Worm (Caenorhabditis elegans) whole organism, late embryonic: ENCODE results near the gene F20A1.6.

ENCODE experiments used
- C08G9.2 ChIP-seq: sonication (generic microtip); optimal IDR thresholded peaks from 2 replicates; lab custom pipeline; 2016; ENCODE audit warnings: mild to moderate bottlenecking, missing genetic modification characterization, moderate library complexity, missing compliant biosample characterization
- C38D4.7 ChIP-seq: fragments of 200-800 bp; sonication (Bioruptor generic); optimal IDR thresholded peaks from 2 replicates; lab custom pipeline; 2018; ENCODE audit warnings: mild to moderate bottlenecking, missing genetic modification characterization, moderate library complexity, missing compliant biosample characterization
- T23F11.4 ChIP-seq: fragments of 200-800 bp; sonication (Bioruptor generic); optimal IDR thresholded peaks from 2 replicates; lab custom pipeline; 2018; ENCODE audit warnings: mild to moderate bottlenecking, missing genetic modification characterization, missing compliant biosample characterization
- ceh-14 ChIP-seq: sonication (generic microtip); optimal IDR thresholded peaks from 2 replicates; lab custom pipeline; 2016; ENCODE audit warnings: missing genotype, missing genetic modification characterization, missing compliant biosample characterization
- ceh-19 ChIP-seq: fragments of 200-800 bp; sonication (Bioruptor generic); optimal IDR thresholded peaks from 2 replicates; lab custom pipeline; 2018; ENCODE audit warnings: mild to moderate bottlenecking, missing genetic modification characterization, missing compliant biosample characterization
- ceh-2 ChIP-seq: sonication (generic microtip); optimal IDR thresholded peaks from 2 replicates; lab custom pipeline; 2016; ENCODE audit warnings: missing genotype, missing genetic modification characterization, missing compliant biosample characterization
- ceh-22 ChIP-seq: sonication (generic microtip); optimal IDR thresholded peaks from 2 replicates; lab custom pipeline; 2017; ENCODE audit warnings: missing biosample characterization, missing genetic modification characterization
- ceh-24 ChIP-seq: sonication (generic microtip); optimal IDR thresholded peaks from 2 replicates; lab custom pipeline; 2016; ENCODE audit warnings: mild to moderate bottlenecking, missing genetic modification characterization, missing compliant biosample characterization
- ceh-31 ChIP-seq: sonication (generic microtip); optimal IDR thresholded peaks from 2 replicates; lab custom pipeline; 2016; ENCODE audit warnings: missing genetic modification characterization, missing compliant biosample characterization
- ceh-34 ChIP-seq: sonication (generic microtip); optimal IDR thresholded peaks from 2 replicates; lab custom pipeline; 2016; ENCODE audit warnings: mild to moderate bottlenecking, missing genetic modification characterization, missing compliant biosample characterization
- ceh-45 ChIP-seq: fragments of 200-800 bp; sonication (Bioruptor generic); IDR thresholded peaks from 2 replicates; pipeline ENCODE4 v1.3.6; 2022; ENCODE audit warnings: missing genetic modification reagents, missing genetic modification characterization, missing compliant biosample characterization
- ceh-48 ChIP-seq: sonication (generic microtip); optimal IDR thresholded peaks from 2 replicates; lab custom pipeline; 2016; ENCODE audit warnings: missing genetic modification characterization, inconsistent platforms, missing compliant biosample characterization
- ceh-6 ChIP-seq: fragments of 200-800 bp; sonication (Bioruptor generic); optimal IDR thresholded peaks from 2 replicates; lab custom pipeline; 2018; ENCODE audit warnings: mild to moderate bottlenecking, missing genetic modification characterization, missing compliant biosample characterization
- ceh-9 ChIP-seq: sonication (generic microtip); optimal IDR thresholded peaks from 2 replicates; lab custom pipeline; 2016; ENCODE audit warnings: mild to moderate bottlenecking, missing genetic modification characterization, inconsistent platforms, missing compliant biosample characterization
- elt-2 ChIP-seq: sonication (generic microtip); optimal IDR thresholded peaks from 2 replicates; lab custom pipeline; 2016; ENCODE audit warnings: missing genetic modification reagents, missing genetic modification characterization, missing compliant biosample characterization
- ets-4 ChIP-seq: sonication (generic microtip); optimal IDR thresholded peaks from 2 replicates; lab custom pipeline; 2016; ENCODE audit warnings: missing genetic modification characterization, missing compliant biosample characterization
- eyg-1 ChIP-seq: sonication (generic microtip); optimal IDR thresholded peaks from 2 replicates; lab custom pipeline; 2016; ENCODE audit warnings: missing genotype, missing genetic modification characterization, missing compliant biosample characterization
- fax-1 ChIP-seq: sonication (generic microtip); optimal IDR thresholded peaks from 2 replicates; lab custom pipeline; 2016; ENCODE audit warnings: missing genotype, missing genetic modification characterization, missing compliant biosample characterization
- fkh-10 ChIP-seq: fragments of 150-350 bp; optimal IDR thresholded peaks from 2 replicates; lab custom pipeline; 2014; ENCODE audit warnings: missing biosample characterization, missing genetic modification reagents, missing genetic modification characterization
- gmeb-2 ChIP-seq: sonication (generic microtip); optimal IDR thresholded peaks from 2 replicates; lab custom pipeline; 2016; ENCODE audit warnings: missing genetic modification characterization, inconsistent platforms, missing compliant biosample characterization
- hlh-13 ChIP-seq: fragments of 200-800 bp; sonication (Bioruptor generic); optimal IDR thresholded peaks from 2 replicates; lab custom pipeline; 2018; ENCODE audit warnings: mild to moderate bottlenecking, missing genetic modification characterization, missing compliant biosample characterization
- hlh-15 ChIP-seq: sonication (generic microtip); optimal IDR thresholded peaks from 2 replicates; lab custom pipeline; 2016; ENCODE audit warnings: missing genetic modification characterization, missing compliant biosample characterization
- hlh-30 ChIP-seq: sonication (generic microtip); optimal IDR thresholded peaks from 2 replicates; lab custom pipeline; 2017; ENCODE audit warnings: antibody characterized with exemption, missing genetic modification characterization, missing compliant biosample characterization; ENCODE audit not compliant: insufficient read depth
- lin-11 ChIP-seq: fragments of 200-800 bp; sonication (Bioruptor generic); optimal IDR thresholded peaks from 2 replicates; lab custom pipeline; 2018; ENCODE audit warnings: mild to moderate bottlenecking, missing genetic modification characterization, missing compliant biosample characterization
- nhr-11 ChIP-seq: fragments of 150-350 bp; optimal IDR thresholded peaks from 2 replicates; lab custom pipeline; 2014; ENCODE audit warnings: missing biosample characterization, missing genetic modification characterization
- npax-4 ChIP-seq: sonication (generic microtip); optimal IDR thresholded peaks from 2 replicates; lab custom pipeline; 2016; ENCODE audit warnings: missing genetic modification characterization, missing compliant biosample characterization
- odd-2 ChIP-seq: sonication (generic microtip); optimal IDR thresholded peaks from 2 replicates; lab custom pipeline; 2017; ENCODE audit warnings: antibody characterized with exemption, mild to moderate bottlenecking, missing genetic modification characterization, missing compliant biosample characterization
- pag-3 ChIP-seq: sonication (generic microtip); optimal IDR thresholded peaks from 2 replicates; lab custom pipeline; 2016; ENCODE audit warnings: missing compliant biosample characterization, missing genetic modification characterization, borderline replicate concordance
- pat-9 ChIP-seq: fragments of 200-800 bp; sonication (Bioruptor generic); optimal IDR thresholded peaks from 2 replicates; lab custom pipeline; 2018; ENCODE audit warnings: mild to moderate bottlenecking, missing genetic modification characterization, moderate library complexity, missing compliant biosample characterization
- pha-2 ChIP-seq: sonication (generic microtip); optimal IDR thresholded peaks from 2 replicates; lab custom pipeline; 2017; ENCODE audit warnings: mild to moderate bottlenecking, missing genetic modification characterization, missing compliant biosample characterization
- pha-4 ChIP-seq: fragments of 150-350 bp; optimal IDR thresholded peaks from 2 replicates; lab custom pipeline; 2018; ENCODE audit warnings: missing biosample characterization, missing genetic modification reagents, missing genetic modification characterization
- pros-1 ChIP-seq: fragments of 150-350 bp; optimal IDR thresholded peaks from 2 replicates; lab custom pipeline; 2014; ENCODE audit warnings: missing biosample characterization, missing genetic modification reagents, missing genetic modification characterization
- rnt-1 ChIP-seq: sonication (generic microtip); optimal IDR thresholded peaks from 2 replicates; lab custom pipeline; 2016; ENCODE audit warnings: missing genetic modification characterization, missing compliant biosample characterization
- sox-2 ChIP-seq: fragments of 200-800 bp; sonication (Bioruptor generic); IDR thresholded peaks from 2 replicates; pipeline ENCODE4 v1.3.6; 2022; ENCODE audit warnings: missing genetic modification reagents, missing genetic modification characterization, missing compliant biosample characterization
- tbx-2 ChIP-seq: sonication (generic microtip); optimal IDR thresholded peaks from 2 replicates; lab custom pipeline; 2016; ENCODE audit warnings: missing genetic modification characterization, missing compliant biosample characterization
- tbx-7 ChIP-seq: sonication (generic microtip); optimal IDR thresholded peaks from 2 replicates; lab custom pipeline; 2016; ENCODE audit warnings: missing genotype, missing genetic modification characterization, missing compliant biosample characterization
- unc-55 ChIP-seq: sonication (generic microtip); optimal IDR thresholded peaks from 2 replicates; lab custom pipeline; 2017; ENCODE audit warnings: missing biosample characterization, missing genetic modification reagents, missing genetic modification characterization
- unc-86 ChIP-seq: sonication (generic microtip); optimal IDR thresholded peaks from 2 replicates; lab custom pipeline; 2016; ENCODE audit warnings: missing genetic modification characterization, missing compliant biosample characterization
- zip-5 ChIP-seq: sonication (generic microtip); optimal IDR thresholded peaks from 2 replicates; lab custom pipeline; 2016; ENCODE audit warnings: missing genetic modification characterization, missing compliant biosample characterization

Gene F20A1.6

DNA sequence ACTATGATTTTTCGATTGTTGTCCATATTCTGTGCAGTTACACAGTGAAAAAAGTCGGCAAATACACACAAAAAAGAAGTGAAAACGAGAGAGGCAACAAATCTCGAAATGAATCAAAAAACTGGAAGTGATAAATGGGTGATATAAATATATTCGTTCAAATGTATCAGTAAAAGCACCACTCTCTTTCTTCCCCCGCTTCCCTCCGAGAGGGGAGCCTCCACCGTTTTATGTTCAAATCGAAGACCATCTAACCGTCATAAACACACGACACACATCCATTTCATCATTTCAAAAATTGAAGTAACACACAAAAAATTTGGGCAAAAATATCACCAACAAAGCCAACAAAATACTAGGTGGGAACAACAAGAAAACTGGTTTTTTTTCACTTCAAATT lies at the start of gene F20A1.6:
TSS of gene F20A1.6 (minus strand) at position 101 of the 400 bp plus-strand sequence.
- TF ChIP-seq ceh-24 (tag; lab: Kevin White, UChicago) (no peak), pat-9 (no peak), T23F11.4 (GFP tag; lab: Kevin White, UChicago) (no peak), ceh-6 (GFP tag; lab: Kevin White, UChicago) (no peak), sox-2 (GFP tag; lab: Robert Waterston, UW) (no peak), unc-55 (GFP tag; lab: Kevin White, UChicago) (no peak), pha-2 (tag; lab: Kevin White, UChicago) (no peak), ceh-48 (tag; lab: Kevin White, UChicago) (no peak), C08G9.2 (tag; lab: Kevin White, UChicago) (no peak), fkh-10 (GFP tag; lab: Kevin White, UChicago) (no peak), ceh-45 (no peak), ets-4 (tag; lab: Kevin White, UChicago) (no peak), ceh-22 (tag; lab: Kevin White, UChicago) (no peak), pag-3 (no peak), rnt-1 (no peak), npax-4 (tag; lab: Kevin White, UChicago) (no peak), lin-11 (no peak), fax-1 (no peak)

DNA sequence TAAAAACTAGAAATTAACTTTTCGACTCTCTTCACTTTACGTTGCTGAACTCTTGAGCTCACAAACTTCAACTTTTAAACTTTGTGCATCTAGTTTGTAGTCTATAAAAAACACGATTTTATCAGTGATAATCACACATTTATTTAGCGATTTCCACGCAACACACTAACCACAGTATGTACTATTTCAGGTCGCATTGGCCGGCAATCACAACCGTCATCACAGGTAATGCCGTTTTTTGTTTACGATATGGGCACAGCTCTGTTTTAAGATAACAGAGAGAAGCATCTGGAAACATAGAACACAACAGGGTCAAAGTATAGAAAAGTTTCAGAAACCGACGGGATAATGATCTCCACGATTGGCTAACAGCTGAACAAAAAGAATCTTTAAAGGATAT lies 49.2 kb upstream of the F20A1.6 start:
- TF ChIP-seq ceh-2 (no peak), elt-2 (tag; lab: Kevin White, UChicago) (peak; percentile 7)

DNA sequence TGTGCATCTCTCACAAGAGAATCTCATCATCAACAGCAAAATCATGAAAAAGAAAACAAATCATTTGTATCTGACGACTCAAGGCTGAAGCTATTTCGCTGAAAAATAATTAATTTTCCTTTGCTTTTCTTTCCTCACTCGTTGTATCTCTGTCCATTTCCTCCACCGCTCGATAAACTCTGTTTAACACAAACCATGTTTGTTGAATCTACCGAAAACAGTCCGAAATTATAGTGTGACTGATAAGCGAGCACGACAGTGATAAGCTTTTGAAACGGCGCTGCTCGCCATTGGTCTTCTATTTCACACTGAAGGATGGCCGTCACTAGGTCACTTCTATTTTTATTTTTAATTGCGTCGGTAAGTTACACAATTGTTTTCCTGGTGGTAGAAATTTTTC lies 48.7 kb upstream of the F20A1.6 start, which contains the start of gene npa-1:
TSS of gene npa-1 (plus strand) at position 142 of the 400 bp plus-strand sequence.
- TF ChIP-seq ceh-31 (tag; lab: Kevin White, UChicago), result no peak
- TF ChIP-seq elt-2 (tag; lab: Kevin White, UChicago), result peak; percentile 45
- TF ChIP-seq, all 69 proteins: peak for 1

DNA sequence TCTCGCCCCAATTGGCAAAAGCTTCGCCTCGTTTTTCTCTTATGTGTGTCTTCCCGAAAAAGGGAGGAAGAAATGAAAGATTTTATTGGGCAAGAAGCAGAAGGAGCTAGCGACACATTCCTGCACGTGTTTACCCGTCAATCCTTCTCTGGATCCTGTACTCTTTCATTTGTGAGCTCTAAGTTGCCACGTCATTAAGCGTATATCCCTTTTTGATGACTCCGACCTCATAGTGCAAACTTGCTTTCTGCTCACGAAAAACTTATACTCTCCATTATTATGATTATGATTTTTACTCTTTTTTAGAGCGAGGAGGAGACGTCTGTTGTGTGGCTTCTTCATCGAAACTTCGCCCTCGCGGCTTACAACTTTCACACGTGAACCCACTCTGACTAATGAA lies 45.4 kb upstream of the F20A1.6 start, which contains the start of gene F27B10.1:
TSS of gene F27B10.1 (plus strand) at position 301 of the 400 bp plus-strand sequence.
- no peak for TF ChIP-seq fax-1
- TF ChIP-seq pha-4 (tag; lab: Kevin White, UChicago), result no peak
- TF ChIP-seq ceh-19 (GFP tag; lab: Kevin White, UChicago), result no peak
- no peak for TF ChIP-seq tbx-7
- TF ChIP-seq hlh-15 (tag; lab: Kevin White, UChicago), result no peak
- no peak for TF ChIP-seq gmeb-2
- no peak for TF ChIP-seq unc-86 (tag; lab: Kevin White, UChicago)
- no peak for TF ChIP-seq zip-5 (tag; lab: Kevin White, UChicago)
- no peak for TF ChIP-seq nhr-11 (tag; lab: Kevin White, UChicago)
- TF ChIP-seq ceh-9, result no peak
- TF ChIP-seq hlh-30 (tag; lab: Kevin White, UChicago), result no peak
- TF ChIP-seq hlh-13, result no peak
- TF ChIP-seq npax-4 (tag; lab: Kevin White, UChicago), result no peak
- no peak for TF ChIP-seq ets-4 (tag; lab: Kevin White, UChicago)
- no peak for TF ChIP-seq ceh-34 (tag; lab: Kevin White, UChicago)
- no peak for TF ChIP-seq tbx-2 (tag; lab: Kevin White, UChicago)

DNA sequence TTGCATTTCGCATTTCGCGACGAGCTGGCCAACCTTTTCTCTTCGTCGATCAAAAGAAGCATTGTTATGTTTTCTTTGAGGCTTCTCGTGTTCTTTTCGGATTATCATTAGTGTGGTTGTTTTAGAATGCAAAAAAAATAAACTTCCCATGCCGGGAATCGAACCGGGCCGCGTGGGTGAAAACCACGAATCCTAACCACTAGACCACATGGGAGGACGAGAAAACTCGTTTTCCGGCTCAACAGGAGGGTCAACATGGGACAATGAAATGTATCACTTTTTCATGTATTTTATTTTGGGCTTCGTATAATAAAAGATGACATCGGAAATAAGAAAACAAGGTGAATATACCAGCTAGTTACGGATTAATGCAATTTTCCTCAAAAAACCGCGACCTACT lies 42.6 kb upstream of the F20A1.6 start:
- TF ChIP-seq odd-2, result no peak
- no peak for TF ChIP-seq tbx-7
- TF ChIP-seq ceh-14, result no peak
- no peak for TF ChIP-seq eyg-1
- TF ChIP-seq zip-5 (tag; lab: Kevin White, UChicago), result no peak
- TF ChIP-seq pros-1, result no peak
- no peak for TF ChIP-seq hlh-15 (tag; lab: Kevin White, UChicago)
- TF ChIP-seq C38D4.7, result no peak
- no peak for TF ChIP-seq ceh-48 (tag; lab: Kevin White, UChicago)
- no peak for TF ChIP-seq gmeb-2
